Worm (Caenorhabditis elegans): ENCODE data around the gene prx-10.

Gene prx-10

ce11 chrIII:5233140-5233539 lies 3.1 kb upstream of the prx-10 start:
- TF ChIP-seq lin-11 (tag; optimal IDR thresholded peaks at IDR 0.05) (no peak), snpc-4 (tag; optimal IDR thresholded peaks at IDR 0.05) (no peak), fos-1 (tag; optimal IDR thresholded peaks at IDR 0.05) (no peak), ztf-1 (GFP tag; conservative IDR thresholded peaks at IDR 0.05) (no peak), nhr-25 (tag; optimal IDR thresholded peaks at IDR 0.05) (no peak)

- TF ChIP-seq crh-2 (tag; optimal IDR thresholded peaks at IDR 0.05) (no peak), F13H6.1 (tag; optimal IDR thresholded peaks at IDR 0.05) (no peak)
Measured at ce11 chrIII:5234312-5234711, 1.9 kb upstream of the prx-10 start, which contains the start of gene mrps-26. mrps-26 (plus strand) TSS chrIII:5234612.

- no peak for TF ChIP-seq nhr-77 (tag; optimal IDR thresholded peaks at IDR 0.05)
- no peak for TF ChIP-seq lin-39 (tag; optimal IDR thresholded peaks at IDR 0.05)
- no peak for TF ChIP-seq blmp-1 (tag; optimal IDR thresholded peaks at IDR 0.05; ENCODE audit: insufficient read depth)
- TF ChIP-seq snpc-4 (tag; optimal IDR thresholded peaks at IDR 0.05), result no peak
- TF ChIP-seq sma-3 (GFP tag; optimal IDR thresholded peaks at IDR 0.05), result no peak
- TF ChIP-seq zag-1 (tag; optimal IDR thresholded peaks at IDR 0.05), result no peak
- no peak for TF ChIP-seq elt-1 (tag; optimal IDR thresholded peaks at IDR 0.05)
Measured at ce11 chrIII:5241854-5242253, 5.7 kb downstream of the prx-10 start.

- TF ChIP-seq mdl-1 (tag; optimal IDR thresholded peaks at IDR 0.05) (no peak), alr-1 (tag; optimal IDR thresholded peaks at IDR 0.05) (no peak), nhr-10 (tag; optimal IDR thresholded peaks at IDR 0.05) (no peak), F13H6.1 (tag; optimal IDR thresholded peaks at IDR 0.05) (no peak)
Measured at ce11 chrIII:5244539-5244938, 8.3 kb downstream of the prx-10 start, which contains the start of gene cnd-1. cnd-1 (minus strand) TSS chrIII:5244639.

- TF ChIP-seq ztf-11 (tag; optimal IDR thresholded peaks at IDR 0.05) (no peak), snpc-4 (tag; optimal IDR thresholded peaks at IDR 0.05) (no peak), sma-3 (GFP tag; optimal IDR thresholded peaks at IDR 0.05) (no peak), fos-1 (tag; optimal IDR thresholded peaks at IDR 0.05) (no peak), nhr-25 (tag; optimal IDR thresholded peaks at IDR 0.05) (no peak), nhr-77 (tag; optimal IDR thresholded peaks at IDR 0.05) (no peak), mab-5 (tag; optimal IDR thresholded peaks at IDR 0.05) (no peak), zag-1 (tag; optimal IDR thresholded peaks at IDR 0.05) (no peak)
Measured at ce11 chrIII:5245067-5245466, 8.9 kb downstream of the prx-10 start.

ce11 chrIII:5248706-5249105 lies 12.5 kb downstream of the prx-10 start:
- TF ChIP-seq lin-39 (tag; optimal IDR thresholded peaks at IDR 0.05) (no peak), Y55F3AM.14 (GFP tag; optimal IDR thresholded peaks at IDR 0.05) (no peak), skn-1 (tag; optimal IDR thresholded peaks at IDR 0.05) (no peak), lin-13 (GFP tag; optimal IDR thresholded peaks at IDR 0.05) (no peak), nhr-12 (tag; optimal IDR thresholded peaks at IDR 0.05) (no peak), aly-2 (tag; optimal IDR thresholded peaks at IDR 0.05) (no peak), lin-11 (tag; optimal IDR thresholded peaks at IDR 0.05) (no peak), ceh-82 (tag; optimal IDR thresholded peaks at IDR 0.05) (no peak), nhr-21 (tag; optimal IDR thresholded peaks at IDR 0.05) (no peak), nhr-25 (tag; optimal IDR thresholded peaks at IDR 0.05) (no peak)

- TF ChIP-seq peb-1 (tag; optimal IDR thresholded peaks at IDR 0.05) (no peak), elt-3 (tag; optimal IDR thresholded peaks at IDR 0.05) (no peak)
Measured at ce11 chrIII:5254108-5254507, 17.9 kb downstream of the prx-10 start, which contains the start of the genes sumv-1 and gop-1. sumv-1 (minus strand) TSS chrIII:5254187. gop-1 (plus strand) TSS chrIII:5254438.

- TF ChIP-seq nhr-77 (tag; optimal IDR thresholded peaks at IDR 0.05) (no peak), lsy-2 (tag; optimal IDR thresholded peaks at IDR 0.05) (no peak)
Measured at ce11 chrIII:5258918-5259317, 22.7 kb downstream of the prx-10 start, which contains the start of gene gop-2. gop-2 (plus strand) TSS chrIII:5259023.
